Fruit fly (Drosophila melanogaster) whole organism, embryonic: ENCODE results near the gene Polr1B.

Source experiments
- CG10321 ChIP-seq: fragments of 200-800 bp; sonication (Bioruptor generic); IDR thresholded peaks from 2 replicates; pipeline ENCODE4 v1.3.6; 2022; ENCODE audit warnings: missing biosample characterization, missing genetic modification characterization
- CG10431 ChIP-seq: fragments of 200-800 bp; sonication (Bioruptor generic); optimal IDR thresholded peaks from 3 replicates; lab custom pipeline; 2018; ENCODE audit warnings: missing biosample characterization, mild to moderate bottlenecking, missing genetic modification characterization
- CG10543 ChIP-seq: fragments of 200-800 bp; sonication (Bioruptor generic); optimal IDR thresholded peaks from 3 replicates; lab custom pipeline; 2017; ENCODE audit warnings: missing biosample characterization, mild to moderate bottlenecking, missing genetic modification characterization, moderate library complexity
- CG10654 ChIP-seq: fragments of 200-800 bp; sonication (Bioruptor generic); optimal IDR thresholded peaks from 2 replicates; lab custom pipeline; 2016; ENCODE audit warnings: missing biosample characterization, missing genetic modification characterization
- CG14441 ChIP-seq: fragments of 200-800 bp; sonication (Bioruptor generic); IDR thresholded peaks from 2 replicates; pipeline ENCODE4 v1.3.6; 2022; ENCODE audit warnings: missing biosample characterization, missing genetic modification characterization
- CG1832 ChIP-seq: fragments of 200-800 bp; sonication (Bioruptor generic); optimal IDR thresholded peaks from 2 replicates; lab custom pipeline; 2017; ENCODE audit warnings: missing biosample characterization, mild to moderate bottlenecking, missing genetic modification characterization, inconsistent platforms
- CG32532 ChIP-seq: fragments of 200-800 bp; sonication (Bioruptor generic); IDR thresholded peaks from 2 replicates; pipeline ENCODE4 v1.3.6; 2022; ENCODE audit warnings: missing biosample characterization, missing genetic modification characterization
- CG34224 ChIP-seq: fragments of 200-800 bp; sonication (Bioruptor generic); IDR thresholded peaks from 3 replicates; pipeline ENCODE4 v1.3.6; 2022; ENCODE audit warnings: missing biosample characterization, missing genetic modification characterization; ENCODE audit not compliant: partially characterized antibody
- CG42726 ChIP-seq: fragments of 200-800 bp; sonication (Bioruptor generic); IDR thresholded peaks from 2 replicates; pipeline ENCODE4 v1.3.6; 2022; ENCODE audit warnings: missing biosample characterization, missing genetic modification characterization; ENCODE audit not compliant: partially characterized antibody
- CG4360 ChIP-seq: fragments of 200-800 bp; sonication (Bioruptor generic); IDR thresholded peaks from 2 replicates; pipeline ENCODE4 v1.3.6; 2022; ENCODE audit warnings: missing biosample characterization, missing genetic modification characterization
- CG6683 ChIP-seq: fragments of 200-800 bp; sonication (Bioruptor generic); optimal IDR thresholded peaks from 2 replicates; lab custom pipeline; 2017; ENCODE audit warnings: missing biosample characterization, mild to moderate bottlenecking, missing genetic modification characterization, missing genetic modification reagents
- CG8388 ChIP-seq: fragments of 200-800 bp; sonication (Bioruptor generic); optimal IDR thresholded peaks from 2 replicates; lab custom pipeline; 2019; ENCODE audit warnings: missing biosample characterization, mild to moderate bottlenecking, missing genetic modification characterization, moderate library complexity
- CG8478 ChIP-seq: fragments of >200 bp; optimal IDR thresholded peaks from 2 replicates; lab custom pipeline; 2018
- CG9215 ChIP-seq: fragments of 200-800 bp; sonication (Bioruptor generic); IDR thresholded peaks from 2 replicates; pipeline ENCODE4 v1.3.6; 2022; ENCODE audit warnings: missing biosample characterization, missing genetic modification characterization
- CoRest ChIP-seq: fragments of 200-800 bp; sonication (Bioruptor generic); optimal IDR thresholded peaks from 3 replicates; lab custom pipeline; 2018; ENCODE audit warnings: missing biosample characterization, mild to moderate bottlenecking, missing genetic modification characterization, moderate library complexity
- Dip2 ChIP-seq: fragments of 200-800 bp; sonication (Bioruptor generic); IDR thresholded peaks from 2 replicates; pipeline ENCODE4 v1.3.6; 2022; ENCODE audit warnings: missing biosample characterization, missing genetic modification characterization
- Drgx ChIP-seq: fragments of 200-800 bp; sonication (Bioruptor generic); IDR thresholded peaks from 2 replicates; pipeline ENCODE4 v1.3.6; 2022; ENCODE audit warnings: missing biosample characterization, missing genetic modification characterization
- HLH4C ChIP-seq: fragments of 200-800 bp; sonication (Bioruptor generic); IDR thresholded peaks from 3 replicates; pipeline ENCODE4 v1.3.6; 2022; ENCODE audit warnings: missing biosample characterization, missing genetic modification characterization; ENCODE audit not compliant: partially characterized antibody
- HmgD ChIP-seq: fragments of 200-800 bp; sonication (Bioruptor generic); optimal IDR thresholded peaks from 3 replicates; lab custom pipeline; 2016; ENCODE audit warnings: missing biosample characterization, missing genetic modification characterization
- Hr78 ChIP-seq, 2 experiments: fragments of 200-800 bp in 1 of 2; fragments of >200 bp in 1 of 2; sonication (Bioruptor generic) in 1 of 2; optimal IDR thresholded peaks; 2 replicates each; lab custom pipeline; 2017 to 2019; ENCODE audit warnings: missing biosample characterization in 2 of 2, missing genetic modification characterization in 2 of 2, mild to moderate bottlenecking in 1 of 2, moderate library complexity in 1 of 2
- Jarid2 ChIP-seq: fragments of 200-800 bp; sonication (Bioruptor generic); optimal IDR thresholded peaks from 3 replicates; lab custom pipeline; 2017; ENCODE audit warnings: mild to moderate bottlenecking, missing biosample characterization, missing genetic modification reagents, missing genetic modification characterization
- Lpt ChIP-seq: fragments of >200 bp; optimal IDR thresholded peaks from 2 replicates; lab custom pipeline; 2018; ENCODE audit warnings: missing biosample characterization, missing genetic modification characterization
- Max ChIP-seq: fragments of 200-800 bp; sonication (Bioruptor generic); optimal IDR thresholded peaks from 2 replicates; lab custom pipeline; 2016; ENCODE audit warnings: missing biosample characterization, mild to moderate bottlenecking, missing genetic modification characterization
- NFAT ChIP-seq: fragments of 200-800 bp; sonication (Bioruptor generic); IDR thresholded peaks from 2 replicates; pipeline ENCODE4 v1.3.6; 2022; ENCODE audit warnings: missing biosample characterization, missing genetic modification characterization
- Nf-YB ChIP-seq: fragments of 200-800 bp; sonication (Bioruptor generic); optimal IDR thresholded peaks from 3 replicates; lab custom pipeline; 2019; ENCODE audit warnings: missing biosample characterization, mild to moderate bottlenecking, missing genetic modification characterization, moderate library complexity
- Oli ChIP-seq: fragments of 200-800 bp; sonication (Bioruptor generic); optimal IDR thresholded peaks from 2 replicates; lab custom pipeline; 2018; ENCODE audit warnings: missing biosample characterization, mild to moderate bottlenecking, missing genetic modification characterization, moderate library complexity
- Pdp1 ChIP-seq, 2 experiments: fragments of 200-800 bp; sonication (Bioruptor generic); optimal IDR thresholded peaks; 3 replicates each; lab custom pipeline; 2016; ENCODE audit warnings: missing biosample characterization in 2 of 2, missing genetic modification characterization in 2 of 2, mild to moderate bottlenecking in 1 of 2, moderate library complexity in 1 of 2
- Scr ChIP-seq: fragments of 200-800 bp; sonication (Bioruptor generic); IDR thresholded peaks from 2 replicates; pipeline ENCODE4 v1.3.6; 2022; ENCODE audit warnings: missing biosample characterization, missing genetic modification characterization; ENCODE audit not compliant: partially characterized antibody
- Sry-β ChIP-seq: fragments of 200-800 bp; sonication (Bioruptor generic); optimal IDR thresholded peaks from 2 replicates; lab custom pipeline; 2018; ENCODE audit warnings: missing biosample characterization, mild to moderate bottlenecking, missing genetic modification characterization, moderate library complexity
- TFAM ChIP-seq: fragments of 200-800 bp; sonication (Bioruptor generic); optimal IDR thresholded peaks from 2 replicates; lab custom pipeline; 2017; ENCODE audit warnings: missing biosample characterization, missing genetic modification characterization, inconsistent platforms
- abd-A ChIP-seq: fragments of 200-800 bp; sonication (Bioruptor generic); optimal IDR thresholded peaks from 3 replicates; lab custom pipeline; 2019; ENCODE audit warnings: missing biosample characterization, mild to moderate bottlenecking, missing genetic modification characterization, moderate library complexity
- ac ChIP-seq: fragments of 200-800 bp; sonication (Bioruptor generic); optimal IDR thresholded peaks from 3 replicates; lab custom pipeline; 2017; ENCODE audit warnings: missing biosample characterization, mild to moderate bottlenecking, missing genetic modification characterization
- al ChIP-seq: fragments of 200-800 bp; sonication (Bioruptor generic); IDR thresholded peaks from 2 replicates; pipeline ENCODE4 v1.3.6; 2022; ENCODE audit warnings: missing biosample characterization, missing genetic modification characterization
- ash1 ChIP-seq: fragments of 200-800 bp; sonication (Bioruptor generic); optimal IDR thresholded peaks from 2 replicates; lab custom pipeline; 2018; ENCODE audit warnings: missing biosample characterization, mild to moderate bottlenecking, missing genetic modification characterization
- bcd ChIP-seq: fragments of 200-800 bp; sonication (Bioruptor generic); optimal IDR thresholded peaks from 2 replicates; lab custom pipeline; 2017; ENCODE audit warnings: missing biosample characterization, mild to moderate bottlenecking, missing genetic modification characterization
- ci ChIP-seq: fragments of 200-800 bp; sonication (Bioruptor generic); IDR thresholded peaks from 3 replicates; pipeline ENCODE4 v1.3.6; 2022; ENCODE audit warnings: missing biosample characterization, missing genetic modification characterization
- da ChIP-seq: fragments of 200-800 bp; sonication (Bioruptor generic); optimal IDR thresholded peaks from 2 replicates; lab custom pipeline; 2016; ENCODE audit warnings: missing biosample characterization, missing genetic modification characterization
- gce ChIP-seq: fragments of 200-800 bp; sonication (Bioruptor generic); IDR thresholded peaks from 3 replicates; pipeline ENCODE4 v1.3.6; 2022; ENCODE audit warnings: missing biosample characterization, missing genetic modification characterization
- grn ChIP-seq: fragments of 200-800 bp; sonication (Bioruptor generic); optimal IDR thresholded peaks from 3 replicates; lab custom pipeline; 2017; ENCODE audit warnings: missing biosample characterization, missing genetic modification characterization
- mirr ChIP-seq: fragments of 200-800 bp; sonication (Bioruptor generic); optimal IDR thresholded peaks from 3 replicates; lab custom pipeline; 2018; ENCODE audit warnings: missing biosample characterization, mild to moderate bottlenecking, missing genetic modification characterization
- oc ChIP-seq: fragments of 200-800 bp; sonication (Bioruptor generic); optimal IDR thresholded peaks from 2 replicates; lab custom pipeline; 2018; ENCODE audit warnings: missing biosample characterization, mild to moderate bottlenecking, missing genetic modification characterization, moderate library complexity
- onecut ChIP-seq: fragments of 200-800 bp; sonication (Bioruptor generic); IDR thresholded peaks from 2 replicates; pipeline ENCODE4 v1.3.6; 2022; ENCODE audit warnings: missing biosample characterization, missing genetic modification characterization
- otp ChIP-seq: fragments of 200-800 bp; sonication (Bioruptor generic); IDR thresholded peaks from 3 replicates; pipeline ENCODE4, ENCODE4 v1.3.6; 2022; ENCODE audit warnings: missing biosample characterization, missing genetic modification characterization
- sens ChIP-seq: fragments of 200-800 bp; sonication (Bioruptor generic); peaks from one replicate; lab custom pipeline; 2016; ENCODE audit warnings: missing biosample characterization, missing genetic modification characterization
- seq ChIP-seq: fragments of 200-800 bp; sonication (Bioruptor generic); IDR thresholded peaks from 2 replicates; pipeline ENCODE4 v1.3.6; 2022; ENCODE audit warnings: missing biosample characterization, missing genetic modification characterization
- sna ChIP-seq: fragments of 200-800 bp; sonication (Bioruptor generic); IDR thresholded peaks from 2 replicates; pipeline ENCODE4 v1.3.6; 2022; ENCODE audit warnings: missing biosample characterization, missing genetic modification characterization; ENCODE audit not compliant: partially characterized antibody
- sug ChIP-seq: fragments of 200-800 bp; optimal IDR thresholded peaks from 2 replicates; lab custom pipeline; 2019; ENCODE audit warnings: missing biosample characterization, mild to moderate bottlenecking, missing genetic modification characterization, moderate library complexity
- vvl ChIP-seq: fragments of 200-800 bp; sonication (Bioruptor generic); IDR thresholded peaks from 2 replicates; pipeline ENCODE4 v1.3.6; 2022; ENCODE audit warnings: missing biosample characterization, missing genetic modification characterization
- wor ChIP-seq: fragments of 200-800 bp; sonication (Bioruptor generic); IDR thresholded peaks from 2 replicates; pipeline ENCODE4 v1.3.6; 2022; ENCODE audit warnings: missing biosample characterization, missing genetic modification characterization
- yki ChIP-seq: fragments of >200 bp; optimal IDR thresholded peaks from 3 replicates; lab custom pipeline; 2018

The Polr1B gene

DNA sequence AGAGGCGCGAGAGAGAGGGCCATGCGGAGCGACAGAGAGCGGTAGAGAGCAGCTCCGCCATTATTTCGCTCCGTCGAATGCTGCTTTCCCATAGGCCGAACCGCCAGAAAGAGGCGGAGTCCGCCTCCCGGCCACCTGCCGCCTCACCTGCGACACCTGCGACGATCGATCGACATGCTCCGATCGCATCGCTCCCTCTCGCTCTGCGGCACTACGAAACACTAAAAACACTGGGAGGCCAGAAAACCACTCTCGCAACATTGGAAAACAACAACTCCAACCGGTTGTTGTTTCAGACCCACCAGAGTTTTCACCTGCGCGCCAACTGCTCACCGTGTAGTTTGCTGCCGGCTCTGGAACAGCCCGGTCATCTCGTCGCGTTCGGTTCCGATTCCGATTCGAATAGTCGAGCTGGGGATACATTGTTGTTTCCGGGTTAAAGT is 26.3 kb upstream of the Polr1B start, which contains the start of gene al (continued):
- TF ChIP-seq seq (GFP tag; lab: Robert Waterston, UW), result no peak
- TF ChIP-seq abd-A (tag; lab: Kevin White, UChicago), result peak; percentile 48
- peak; percentile 16 for TF ChIP-seq ash1 (GFP tag; lab: Kevin White, UChicago)
- TF ChIP-seq HmgD, result no peak
- 0 out of 2 replicates have a peak, but pooled peaks have one; percentile 21 for TF ChIP-seq Scr (GFP tag; lab: Robert Waterston, UW)
- peak; percentile 17; the same call in 1 of the 2 replicates for TF ChIP-seq CG32532
- no peak for TF ChIP-seq Lpt
- peak; percentile 77 for TF ChIP-seq CG10321
- peak; percentile 17 for TF ChIP-seq da (GFP tag; lab: Kevin White, UChicago)
- peak; percentile 39 for TF ChIP-seq CoRest (tag; lab: Kevin White, UChicago)
- no peak for TF ChIP-seq CG8388 (GFP tag; lab: Kevin White, UChicago)
- no peak for TF ChIP-seq Pdp1 (GFP tag; optimal IDR thresholded peaks at IDR 0.05; lab: Kevin White, UChicago)
- TF ChIP-seq Drgx (GFP tag; lab: Robert Waterston, UW), result no peak
- TF ChIP-seq CG8478 (lab: Kevin White, UChicago), result peak; percentile 50
- peak in 1 of 2 experiments; percentile 12 for TF ChIP-seq Hr78 (GFP tag; optimal IDR thresholded peaks at IDR 0.05; lab: Kevin White, UChicago)
- peak; percentile 10 for TF ChIP-seq mirr (GFP tag; lab: Kevin White, UChicago)
- TF ChIP-seq Sry-β, result no peak
- no peak for TF ChIP-seq Dip2 (GFP tag; lab: Robert Waterston, UW)
- no peak for TF ChIP-seq bcd (GFP tag; lab: Kevin White, UChicago)
- TF ChIP-seq gce (GFP tag; lab: Robert Waterston, UW), result no peak
- no peak for TF ChIP-seq Oli (tag; lab: Kevin White, UChicago)
- peak; percentile 82 for TF ChIP-seq onecut (GFP tag; lab: Robert Waterston, UW)
- 0 out of 2 replicates have a peak, but pooled peaks have one; percentile 28 for TF ChIP-seq CG14441 (GFP tag; lab: Robert Waterston, UW)
- TF ChIP-seq CG4360 (GFP tag; lab: Robert Waterston, UW), result peak; percentile 81
- TF ChIP-seq otp, result no peak
- peak; percentile 49 for TF ChIP-seq vvl (GFP tag; lab: Robert Waterston, UW)
- peak; percentile 86 for TF ChIP-seq CG1832 (GFP tag; lab: Kevin White, UChicago)
- peak; percentile 46; the same call in 1 of the 3 replicates for TF ChIP-seq CG34224 (GFP tag; lab: Robert Waterston, UW)
- TF ChIP-seq ac (GFP tag; lab: Kevin White, UChicago), result peak; percentile 96
- TF ChIP-seq sug (tag; lab: Kevin White, UChicago), result peak; percentile 50
- no peak for TF ChIP-seq TFAM (GFP tag; lab: Kevin White, UChicago)
- TF ChIP-seq grn, result peak; percentile 61
- no peak for TF ChIP-seq CG6683
- no peak for TF ChIP-seq Max (GFP tag; lab: Kevin White, UChicago)
- TF ChIP-seq CG42726, result 0 out of 2 replicates have a peak, but pooled peaks have one; percentile 12
- TF ChIP-seq sna, result no peak
- TF ChIP-seq CG10431 (GFP tag; lab: Kevin White, UChicago), result no peak
- TF ChIP-seq Jarid2 (GFP tag; lab: Kevin White, UChicago), result peak; percentile 69
- 0 out of 2 replicates have a peak, but pooled peaks have one; percentile 3 for TF ChIP-seq NFAT (GFP tag; lab: Robert Waterston, UW)
- no peak for TF ChIP-seq yki (lab: Kevin White, UChicago)
- no peak for TF ChIP-seq CG10654
- no peak for TF ChIP-seq CG9215 (GFP tag; lab: Robert Waterston, UW)
- peak; percentile 12 for TF ChIP-seq sens (GFP tag; lab: Kevin White, UChicago)
- peak; percentile 98 for TF ChIP-seq Nf-YB
- no peak for TF ChIP-seq wor (GFP tag; lab: Robert Waterston, UW)
- TF ChIP-seq oc (tag; lab: Kevin White, UChicago), result peak; percentile 18
- TF ChIP-seq al (GFP tag; lab: Robert Waterston, UW), result 0 out of 2 replicates have a peak, but pooled peaks have one; percentile 8
- peak; percentile 49 for TF ChIP-seq CG10543
- 0 out of 3 replicates have a peak, but pooled peaks have one; percentile 20 for TF ChIP-seq HLH4C
- peak; percentile 69; the same call in 2 of the 3 replicates for TF ChIP-seq ci (GFP tag; lab: Robert Waterston, UW)
